Fruit fly (Drosophila melanogaster): ENCODE results near the gene CG17078.

Gene CG17078

DNA sequence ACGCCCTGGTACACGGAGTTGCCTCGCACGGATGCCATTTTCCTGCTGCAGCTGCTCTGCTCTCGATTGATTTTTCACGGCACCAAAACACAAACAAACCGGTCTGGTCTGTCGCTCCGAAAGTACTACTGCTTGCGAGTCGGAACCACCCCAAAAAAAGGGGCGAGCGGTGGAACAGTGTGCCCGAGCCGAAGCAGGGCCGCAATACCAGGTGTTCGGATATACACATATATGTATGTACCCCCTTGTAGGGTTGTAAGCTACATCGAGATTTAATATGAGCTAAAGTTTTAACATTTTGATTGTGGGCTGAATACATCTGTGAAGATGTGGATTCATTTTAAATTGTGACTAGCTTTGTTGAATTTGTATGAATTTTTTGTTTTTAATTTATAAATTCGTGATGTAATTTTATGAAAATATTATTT, 7.6 kb upstream of the CG17078 start (continued):
- TF ChIP-seq knrl (GFP tag; IDR thresholded peaks at IDR 0.05; ENCODE audit: partially characterized antibody) (peak; percentile 26; the same call in 1 of the 3 replicates), otp (GFP tag; IDR thresholded peaks at IDR 0.05) (peak; percentile 31; the same call in 1 of the 3 replicates), lbe (GFP tag; optimal IDR thresholded peaks at IDR 0.05) (no peak), CG12236 (GFP tag; optimal IDR thresholded peaks at IDR 0.05) (no peak), gcm (GFP tag; optimal IDR thresholded peaks at IDR 0.05) (peak; percentile 56), Drgx (GFP tag; IDR thresholded peaks at IDR 0.05) (0 out of 2 replicates have a peak, but pooled peaks have one; percentile 25), pan (optimal IDR thresholded peaks at IDR 0.05) (no peak), pan (GFP tag; optimal IDR thresholded peaks at IDR 0.05 in 1 of 2, IDR thresholded peaks at IDR 0.05 in 1 of 2) (no peak), CG12942 (GFP tag; optimal IDR thresholded peaks at IDR 0.05) (no peak), Ets65A (GFP tag) (no peak), CG6791 (GFP tag; IDR thresholded peaks at IDR 0.05; ENCODE audit: partially characterized antibody) (peak; percentile 57; the same call in 1 of the 3 replicates), jing (GFP tag; optimal IDR thresholded peaks at IDR 0.05) (no peak), nerfin-1 (tag; optimal IDR thresholded peaks at IDR 0.05) (peak; percentile 22), Antp (GFP tag; optimal IDR thresholded peaks at IDR 0.05) (peak; percentile 45), Dip3 (GFP tag; optimal IDR thresholded peaks at IDR 0.05) (peak; percentile 54), CG5180 (GFP tag; optimal IDR thresholded peaks at IDR 0.05) (peak; percentile 69), Hmr (GFP tag; optimal IDR thresholded peaks at IDR 0.05) (peak; percentile 72), onecut (GFP tag; IDR thresholded peaks at IDR 0.05) (peak; percentile 91), jumu (GFP tag; optimal IDR thresholded peaks at IDR 0.05) (peak; percentile 13), fru (optimal IDR thresholded peaks at IDR 0.05) (no peak), HLH54F (GFP tag; optimal IDR thresholded peaks at IDR 0.05) (peak; percentile 2), Eip74EF (GFP tag; optimal IDR thresholded peaks at IDR 0.05) (peak in 1 of 2 experiments; percentile 15), CG3726 (GFP tag; IDR thresholded peaks at IDR 0.05) (no peak), CG31441 (GFP tag; IDR thresholded peaks at IDR 0.05) (no peak; the same call in 1 of the 2 replicates), Med (GFP tag) (peak; percentile 94), Taf1 (GFP tag; IDR thresholded peaks at IDR 0.05) (no peak), luna (GFP tag; optimal IDR thresholded peaks at IDR 0.05) (peak; percentile 20), yki (optimal IDR thresholded peaks at IDR 0.05) (no peak), Atf-2 (GFP tag; optimal IDR thresholded peaks at IDR 0.05) (peak; percentile 8), Doc3 (GFP tag; IDR thresholded peaks at IDR 0.05; ENCODE audit: partially characterized antibody) (no peak), NfI (GFP tag; optimal IDR thresholded peaks at IDR 0.05) (peak; percentile 54), CG43689 (GFP tag; IDR thresholded peaks at IDR 0.05) (no peak), CG12219 (GFP tag; optimal IDR thresholded peaks at IDR 0.05) (peak; percentile 70), CrebB (tag; optimal IDR thresholded peaks at IDR 0.05) (peak; percentile 53), insv (GFP tag; optimal IDR thresholded peaks at IDR 0.05) (no peak), CG10565 (GFP tag; optimal IDR thresholded peaks at IDR 0.05) (no peak), HLHmδ (GFP tag; optimal IDR thresholded peaks at IDR 0.05) (peak; percentile 92), ham (GFP tag; IDR thresholded peaks at IDR 0.05) (no peak), chif (GFP tag; optimal IDR thresholded peaks at IDR 0.05) (peak; percentile 21 to 25), HLH4C (GFP tag; IDR thresholded peaks at IDR 0.05; ENCODE audit: partially characterized antibody) (no peak), CG8089 (GFP tag; optimal IDR thresholded peaks at IDR 0.05) (peak; percentile 27), nom (GFP tag; optimal IDR thresholded peaks at IDR 0.05) (peak; percentile 28), slou (GFP tag; optimal IDR thresholded peaks at IDR 0.05) (no peak), bcd (GFP tag; optimal IDR thresholded peaks at IDR 0.05) (peak; percentile 5), usp (GFP tag; optimal IDR thresholded peaks at IDR 0.05) (no peak), BtbVII (GFP tag; optimal IDR thresholded peaks at IDR 0.05) (peak; percentile 1), Mrtf (GFP tag; IDR thresholded peaks at IDR 0.05) (no peak), CG34224 (GFP tag; IDR thresholded peaks at IDR 0.05; ENCODE audit: partially characterized antibody) (peak; percentile 26; the same call in 1 of the 3 replicates), kay (GFP tag; optimal IDR thresholded peaks at IDR 0.05) (no peak), CG10267 (tag; optimal IDR thresholded peaks at IDR 0.05) (peak; percentile 59), CG12104 (GFP tag; optimal IDR thresholded peaks at IDR 0.05) (no peak)
